Fruit fly (Drosophila melanogaster) ovary, adult (tissue): Measurements from ENCODE around the gene CG12259.

Experiments
- CG17801 ChIP-seq: fragments of 200-800 bp; optimal IDR thresholded peaks from 2 replicates; lab custom pipeline; 2019; ENCODE audit warnings: missing biosample characterization, mild to moderate bottlenecking, missing genetic modification characterization, moderate library complexity; ENCODE audit not compliant: partially characterized antibody

CG12259 gene

dm6 chr3R:27872290-27872689, 48.6 kb downstream of the CG12259 start, which contains the start of gene CG12426:
Gene CG12426 (minus strand): TSS chr3R:27872390.
- TF ChIP-seq CG17801 (GFP tag; lab: Kevin White, UChicago) = no peak
